Worm (Caenorhabditis elegans) whole organism, L1 larva: ENCODE results near the gene F58G1.2.

Source experiments
- ama-1 ChIP-seq: fragments of 150-350 bp; optimal IDR thresholded peaks from 2 replicates; lab custom pipeline; 2014
- blmp-1 ChIP-seq: fragments of 150-350 bp; optimal IDR thresholded peaks from 2 replicates; lab custom pipeline; 2014; ENCODE audit warnings: missing biosample characterization, missing genetic modification characterization
- ceh-82 ChIP-seq, 3 experiments: fragments of 150-350 bp in 1 of 3; sonication (generic microtip) in 2 of 3; optimal IDR thresholded peaks; 2 replicates each; lab custom pipeline; 2014 to 2017; ENCODE audit warnings: missing biosample characterization in 3 of 3, missing genetic modification characterization in 3 of 3
- ceh-88 ChIP-seq: fragments of 200-800 bp; sonication (Bioruptor generic); IDR thresholded peaks from 2 replicates; pipeline ENCODE4 v1.3.6; 2022; ENCODE audit warnings: missing genetic modification characterization, missing compliant biosample characterization
- dpl-1 ChIP-seq, 3 experiments: fragments of 150-350 bp in 2 of 3; sonication (generic microtip) in 1 of 3; optimal IDR thresholded peaks; 2 replicates each; lab custom pipeline; 2014 to 2017; ENCODE audit warnings: missing biosample characterization in 3 of 3, missing genetic modification characterization in 3 of 3, missing genetic modification reagents in 3 of 3
- efl-1 ChIP-seq, 4 experiments: fragments of 150-350 bp; optimal IDR thresholded peaks in 3 of 4; peaks in 1 of 4; 1 replicate in 1 of 4; 2 replicates in 3 of 4; lab custom pipeline; 2014; ENCODE audit warnings: missing biosample characterization in 2 of 4, missing genetic modification characterization in 2 of 4, missing genetic modification reagents in 2 of 4
- elt-3 ChIP-seq, 6 experiments: fragments of 150-350 bp in 1 of 6; sonication (generic microtip); optimal IDR thresholded peaks; 2 replicates each; lab custom pipeline; 2017 to 2018; ENCODE audit warnings: missing biosample characterization in 6 of 6, missing genetic modification characterization in 6 of 6, inconsistent platforms in 1 of 6
- fkh-10 ChIP-seq: sonication (generic microtip); optimal IDR thresholded peaks from 2 replicates; lab custom pipeline; 2017; ENCODE audit warnings: missing biosample characterization, missing genetic modification reagents, missing genetic modification characterization
- fkh-4 ChIP-seq: sonication (generic microtip); optimal IDR thresholded peaks from 2 replicates; lab custom pipeline; 2016; ENCODE audit warnings: missing compliant biosample characterization, missing genetic modification characterization, borderline replicate concordance
- fos-1 ChIP-seq: fragments of 150-350 bp; optimal IDR thresholded peaks from 2 replicates; lab custom pipeline; 2014; ENCODE audit warnings: missing biosample characterization, missing genetic modification characterization
- grh-1 ChIP-seq: fragments of 200-800 bp; sonication (Bioruptor generic); IDR thresholded peaks from 2 replicates; pipeline ENCODE4 v1.3.6; 2022; ENCODE audit warnings: missing genetic modification reagents, missing genetic modification characterization, missing compliant biosample characterization
- hlh-4 ChIP-seq: sonication (generic microtip); optimal IDR thresholded peaks from 2 replicates; lab custom pipeline; 2016; ENCODE audit warnings: mild to moderate bottlenecking, missing genetic modification characterization, missing compliant biosample characterization
- hpl-2 ChIP-seq: fragments of 150-350 bp; optimal IDR thresholded peaks from 2 replicates; lab custom pipeline; 2014; ENCODE audit warnings: missing biosample characterization, missing genetic modification reagents, missing genetic modification characterization
- irx-1 ChIP-seq: sonication (generic microtip); optimal IDR thresholded peaks from 2 replicates; lab custom pipeline; 2016; ENCODE audit warnings: missing genetic modification characterization, missing compliant biosample characterization
- jun-1 ChIP-seq: fragments of 150-350 bp; optimal IDR thresholded peaks from 2 replicates; lab custom pipeline; 2014; ENCODE audit warnings: missing biosample characterization, missing genetic modification reagents, missing genetic modification characterization
- lin-14 ChIP-seq: fragments of 200-800 bp; sonication (Bioruptor generic); optimal IDR thresholded peaks from 2 replicates; lab custom pipeline; 2018; ENCODE audit warnings: mild to moderate bottlenecking, missing genetic modification characterization, moderate library complexity, missing compliant biosample characterization
- lin-35 ChIP-seq, 2 experiments: fragments of 150-350 bp; optimal IDR thresholded peaks; 2 replicates each; lab custom pipeline; 2014; ENCODE audit warnings: missing biosample characterization in 2 of 2, missing genetic modification characterization in 2 of 2, missing genetic modification reagents in 2 of 2
- lin-39 ChIP-seq: fragments of 150-350 bp; optimal IDR thresholded peaks from 2 replicates; lab custom pipeline; 2014; ENCODE audit warnings: missing biosample characterization, missing genetic modification reagents, missing genetic modification characterization
- mef-2 ChIP-seq: fragments of 150-350 bp; optimal IDR thresholded peaks from 2 replicates; lab custom pipeline; 2014; ENCODE audit warnings: missing biosample characterization, missing genetic modification characterization
- nhr-12 ChIP-seq: sonication (generic microtip); optimal IDR thresholded peaks from 2 replicates; lab custom pipeline; 2017; ENCODE audit warnings: missing biosample characterization, missing genetic modification characterization
- nhr-237 ChIP-seq: fragments of 150-350 bp; optimal IDR thresholded peaks from 2 replicates; lab custom pipeline; 2014; ENCODE audit warnings: missing biosample characterization, missing genetic modification characterization
- nhr-47 ChIP-seq: sonication (generic microtip); optimal IDR thresholded peaks from 2 replicates; lab custom pipeline; 2016; ENCODE audit warnings: mild to moderate bottlenecking, missing genetic modification characterization, moderate library complexity, missing compliant biosample characterization
- nhr-71 ChIP-seq: sonication (generic microtip); optimal IDR thresholded peaks from 2 replicates; lab custom pipeline; 2016; ENCODE audit warnings: mild to moderate bottlenecking, missing genetic modification characterization, moderate library complexity, missing compliant biosample characterization
- nhr-76 ChIP-seq: sonication (generic microtip); optimal IDR thresholded peaks from 2 replicates; lab custom pipeline; 2017; ENCODE audit warnings: missing biosample characterization, missing genetic modification characterization
- nhr-85 ChIP-seq: sonication (generic microtip); peaks from one replicate; lab custom pipeline; 2016; ENCODE audit warnings: missing genetic modification characterization, inconsistent platforms, missing compliant biosample characterization
- pax-3 ChIP-seq: fragments of 200-800 bp; sonication (Bioruptor generic); optimal IDR thresholded peaks from 2 replicates; lab custom pipeline; 2018; ENCODE audit warnings: mild to moderate bottlenecking, missing genetic modification characterization, moderate library complexity, missing compliant biosample characterization
- snu-23 ChIP-seq: sonication (generic microtip); optimal IDR thresholded peaks from 2 replicates; lab custom pipeline; 2016; ENCODE audit warnings: missing genetic modification characterization, missing compliant biosample characterization
- sptf-1 ChIP-seq: fragments of 150-350 bp; optimal IDR thresholded peaks from 2 replicates; lab custom pipeline; 2014; ENCODE audit warnings: missing biosample characterization, missing genetic modification characterization
- tbx-2 ChIP-seq: sonication (generic microtip); optimal IDR thresholded peaks from 2 replicates; lab custom pipeline; 2016; ENCODE audit warnings: missing genetic modification characterization, missing compliant biosample characterization
- tlp-1 ChIP-seq: fragments of 150-350 bp; optimal IDR thresholded peaks from 2 replicates; lab custom pipeline; 2014; ENCODE audit warnings: missing biosample characterization, missing genetic modification characterization
- unc-30 ChIP-seq: sonication (generic microtip); optimal IDR thresholded peaks from 2 replicates; lab custom pipeline; 2017; ENCODE audit warnings: missing biosample characterization, missing genetic modification characterization
- unc-98 ChIP-seq: fragments of 200-800 bp; sonication (Bioruptor generic); IDR thresholded peaks from 2 replicates; pipeline ENCODE4 v1.3.6; 2022; ENCODE audit warnings: missing genetic modification characterization, missing compliant biosample characterization
- vab-15 ChIP-seq: sonication (generic microtip); optimal IDR thresholded peaks from 2 replicates; lab custom pipeline; 2017; ENCODE audit warnings: missing genotype, mild to moderate bottlenecking, missing genetic modification characterization, missing compliant biosample characterization
- zip-4 ChIP-seq: fragments of 200-800 bp; sonication (Bioruptor generic); optimal IDR thresholded peaks from 2 replicates; lab custom pipeline; 2018; ENCODE audit warnings: mild to moderate bottlenecking, missing genetic modification characterization, moderate library complexity, missing compliant biosample characterization

F58G1.2 gene

ce11 chrII:12966274-12966673 is 47.5 kb upstream of the F58G1.2 start:
- no peak for TF ChIP-seq hpl-2
- TF ChIP-seq dpl-1 (GFP tag; optimal IDR thresholded peaks at IDR 0.05; lab: Kevin White, UChicago), result no peak
- no peak for TF ChIP-seq irx-1 (tag; lab: Kevin White, UChicago)
- no peak for TF ChIP-seq vab-15
- TF ChIP-seq unc-98 (GFP tag; lab: Robert Waterston, UW), result no peak
- TF ChIP-seq sptf-1 (tag; lab: Kevin White, UChicago), result no peak
- no peak for TF ChIP-seq snu-23
- TF ChIP-seq lin-35 (GFP tag; optimal IDR thresholded peaks at IDR 0.05; lab: Kevin White, UChicago), result no peak
- no peak for TF ChIP-seq lin-14 (GFP tag; lab: Kevin White, UChicago)
- TF ChIP-seq ama-1 (lab: Kevin White, UChicago), result no peak
- TF ChIP-seq tbx-2, result no peak
- no peak for TF ChIP-seq nhr-12 (tag; lab: Kevin White, UChicago)
- TF ChIP-seq lin-39 (tag; lab: Kevin White, UChicago), result no peak
- no peak for TF ChIP-seq mef-2 (tag; lab: Kevin White, UChicago)
- TF ChIP-seq tlp-1 (tag; lab: Kevin White, UChicago), result no peak
- TF ChIP-seq nhr-76 (tag; lab: Kevin White, UChicago), result no peak
- no peak for TF ChIP-seq fkh-10 (GFP tag; lab: Kevin White, UChicago)

ce11 chrII:12965589-12965988 is 46.8 kb upstream of the F58G1.2 start:
- TF ChIP-seq nhr-85 (tag; lab: Kevin White, UChicago) (peak; percentile 48), grh-1 (GFP tag; lab: Robert Waterston, UW) (peak; percentile 76), nhr-237 (tag; lab: Kevin White, UChicago) (no peak), blmp-1 (tag; lab: Kevin White, UChicago) (peak; percentile 29), hlh-4 (tag; lab: Kevin White, UChicago) (no peak), elt-3 (tag; optimal IDR thresholded peaks at IDR 0.05; lab: Kevin White, UChicago) (peak in 1 of 6 experiments; percentile 3), zip-4 (GFP tag; lab: Kevin White, UChicago) (no peak), fos-1 (tag; lab: Kevin White, UChicago) (no peak), nhr-71 (no peak)

- TF ChIP-seq nhr-47 (tag; lab: Kevin White, UChicago) (no peak), nhr-85 (tag; lab: Kevin White, UChicago) (no peak), tlp-1 (tag; lab: Kevin White, UChicago) (no peak), hpl-2 (no peak), fkh-4 (tag; lab: Kevin White, UChicago) (no peak), pax-3 (no peak), unc-30 (tag; lab: Kevin White, UChicago) (no peak), jun-1 (tag; lab: Kevin White, UChicago) (no peak), nhr-76 (tag; lab: Kevin White, UChicago) (no peak), efl-1 (optimal IDR thresholded peaks at IDR 0.05; lab: Kevin White, UChicago) (no peak), efl-1 (GFP tag; optimal IDR thresholded peaks at IDR 0.05 in 1 of 2; lab: Kevin White, UChicago) (no peak), ceh-88 (GFP tag; lab: Robert Waterston, UW) (no peak)
These were observed 46.6 kb upstream of the F58G1.2 start, which contains the start of gene ptr-18 for ce11 chrII:12965538-12965588. Gene ptr-18 (plus strand): TSS chrII:12965546.

ce11 chrII:12965138-12965537 is 46.3 kb upstream of the F58G1.2 start:
- TF ChIP-seq hlh-4 (tag; lab: Kevin White, UChicago), result no peak
- peak; percentile 69 for TF ChIP-seq nhr-85 (tag; lab: Kevin White, UChicago)

- TF ChIP-seq ceh-82 (tag; optimal IDR thresholded peaks at IDR 0.05; lab: Kevin White, UChicago) (no peak), blmp-1 (tag; lab: Kevin White, UChicago) (peak; percentile 91)
These were observed 42.9 kb upstream of the F58G1.2 start for ce11 chrII:12961743-12962142.

- TF ChIP-seq nhr-85 (tag; lab: Kevin White, UChicago) (peak; percentile 25), sptf-1 (tag; lab: Kevin White, UChicago) (no peak), blmp-1 (tag; lab: Kevin White, UChicago) (peak; percentile 34)
These were observed 42.5 kb upstream of the F58G1.2 start for ce11 chrII:12961293-12961692.
